Worm (Caenorhabditis elegans) whole organism, L2 larva: ENCODE results near the gene F23D12.10.

ENCODE experiments used
- C34F6.9 ChIP-seq: fragments of 150-350 bp; optimal IDR thresholded peaks from 2 replicates; lab custom pipeline; 2014; ENCODE audit warnings: missing biosample characterization, missing genetic modification characterization
- blmp-1 ChIP-seq: sonication (generic microtip); optimal IDR thresholded peaks from 2 replicates; lab custom pipeline; 2017; ENCODE audit warnings: missing genetic modification characterization, mild to moderate bottlenecking, missing compliant biosample characterization, antibody characterized with exemption, moderate library complexity; ENCODE audit not compliant: insufficient read depth
- dmd-4 ChIP-seq: sonication (generic microtip); optimal IDR thresholded peaks from 2 replicates; lab custom pipeline; 2017; ENCODE audit warnings: missing biosample characterization, missing genetic modification characterization
- mdl-1 ChIP-seq, 2 experiments: fragments of 150-350 bp in 1 of 2; sonication (generic microtip) in 1 of 2; optimal IDR thresholded peaks; 2 replicates each; lab custom pipeline; 2017; ENCODE audit warnings: missing biosample characterization in 2 of 2, missing genetic modification characterization in 2 of 2
- nhr-12 ChIP-seq: fragments of 150-350 bp; optimal IDR thresholded peaks from 2 replicates; lab custom pipeline; 2014; ENCODE audit warnings: missing biosample characterization, missing genetic modification characterization
- nhr-23 ChIP-seq: fragments of 150-350 bp; optimal IDR thresholded peaks from 2 replicates; lab custom pipeline; 2014; ENCODE audit warnings: missing biosample characterization, missing genetic modification reagents, missing genetic modification characterization
- nhr-237 ChIP-seq: fragments of 150-350 bp; optimal IDR thresholded peaks from 2 replicates; lab custom pipeline; 2014; ENCODE audit warnings: missing biosample characterization, missing genetic modification characterization
- ztf-11 ChIP-seq: sonication (generic microtip); optimal IDR thresholded peaks from 2 replicates; lab custom pipeline; 2017; ENCODE audit warnings: missing biosample characterization, missing genetic modification characterization

ce11 chrX:14424673-14425072 lies 9.1 kb upstream of the F23D12.10 start, which contains the start of gene F23D12.11:
- TF ChIP-seq ztf-11, result no peak
- no peak for TF ChIP-seq nhr-12
- TF ChIP-seq dmd-4 (tag; lab: Kevin White, UChicago), result no peak
- no peak for TF ChIP-seq C34F6.9 (tag; lab: Kevin White, UChicago)
- no peak for TF ChIP-seq nhr-237 (tag; lab: Kevin White, UChicago)
- TF ChIP-seq nhr-23, result no peak
- no peak for TF ChIP-seq mdl-1 (tag; optimal IDR thresholded peaks at IDR 0.05; lab: Kevin White, UChicago)
- no peak for TF ChIP-seq blmp-1 (tag; lab: Kevin White, UChicago)
